Worm (Caenorhabditis elegans): ENCODE results near the gene abf-4.

DNA sequence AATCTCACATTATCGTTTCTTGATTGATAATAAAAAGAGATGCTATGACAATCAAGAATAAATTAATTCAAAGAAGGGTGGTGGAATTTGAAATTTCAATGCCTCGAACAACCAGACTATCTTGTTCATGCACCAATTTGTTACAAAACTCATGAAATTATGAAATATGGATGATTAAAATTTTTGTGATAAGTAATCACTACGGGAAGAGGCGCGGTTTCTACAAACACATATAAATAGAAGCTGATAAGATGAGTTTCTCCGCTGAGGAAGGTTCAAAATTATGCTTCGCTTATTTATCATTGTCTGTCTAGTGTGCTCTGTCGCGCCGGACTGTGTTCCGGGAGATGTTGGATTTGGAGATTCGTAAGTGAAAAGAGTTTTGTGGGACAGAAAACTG is 43.7 kb downstream of the abf-4 start:
- TF ChIP-seq lsy-2 (tag; optimal IDR thresholded peaks at IDR 0.05): no peak
- no peak for TF ChIP-seq mdl-1 (tag; optimal IDR thresholded peaks at IDR 0.05)
- TF ChIP-seq snpc-1.2 (GFP tag; IDR thresholded peaks at IDR 0.05): no peak
- TF ChIP-seq nhr-28 (tag; optimal IDR thresholded peaks at IDR 0.05): no peak
- no peak for TF ChIP-seq ces-1 (GFP tag; optimal IDR thresholded peaks at IDR 0.05)
